Worm (Caenorhabditis elegans) whole organism, midembryonic: Measurements from ENCODE around the gene Y75B12B.3.

ENCODE experiments used
- T22C8.4 ChIP-seq: fragments of 200-800 bp; sonication (Bioruptor generic); IDR thresholded peaks from 2 replicates; pipeline ENCODE4 v1.3.6; 2022; ENCODE audit warnings: missing genetic modification characterization, missing compliant biosample characterization
- flt-1 ChIP-seq: fragments of 200-800 bp; sonication (Bioruptor generic); IDR thresholded peaks from 2 replicates; pipeline ENCODE4 v1.3.6; 2022; ENCODE audit warnings: missing genetic modification characterization, missing compliant biosample characterization
- tab-1 ChIP-seq: fragments of 200-800 bp; sonication (Bioruptor generic); IDR thresholded peaks from 2 replicates; pipeline ENCODE4 v1.3.6; 2022; ENCODE audit warnings: missing genetic modification characterization, missing compliant biosample characterization
- ztf-23 ChIP-seq: fragments of 200-800 bp; sonication (Bioruptor generic); IDR thresholded peaks from 2 replicates; pipeline ENCODE4 v1.3.6; 2022; ENCODE audit warnings: missing genetic modification reagents, missing genetic modification characterization, missing compliant biosample characterization

DNA sequence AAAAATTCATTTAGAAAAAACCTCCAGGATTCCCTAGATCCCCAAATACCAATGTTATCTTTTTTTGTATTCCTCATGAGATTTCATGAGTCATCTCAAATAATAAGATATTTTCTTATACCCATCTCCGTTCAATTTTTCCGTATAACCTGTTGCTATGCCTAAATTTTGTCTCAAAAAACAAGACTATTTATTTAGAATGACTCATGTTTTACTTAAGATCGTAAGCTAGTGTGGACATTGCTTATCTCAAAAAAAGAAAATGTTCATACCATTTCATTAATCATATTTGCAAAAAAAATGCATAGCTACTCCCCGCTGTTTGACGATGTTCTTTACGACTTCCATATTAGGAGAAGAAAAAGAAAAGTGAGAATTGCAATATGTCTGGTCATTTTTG is 45.8 kb downstream of the Y75B12B.3 start, which contains the start of gene K08F9.3:
- TF ChIP-seq tab-1 (GFP tag; lab: Robert Waterston, UW) (no peak), T22C8.4 (GFP tag; lab: Robert Waterston, UW) (no peak), ztf-23 (GFP tag; lab: Robert Waterston, UW) (no peak), flt-1 (no peak)
